Fruit fly (Drosophila melanogaster) whole organism, embryonic: Measurements from ENCODE around the gene CG43251.
A peak's percentile ranks its signal among the peaks of the same experiment; 100 is the strongest.

Experiments used
- Bteb2 ChIP-seq: fragments of 200-800 bp; sonication (Bioruptor generic); optimal IDR thresholded peaks from 2 replicates; lab custom pipeline; 2016; ENCODE audit warnings: missing biosample characterization, missing genetic modification characterization
- CG10209 ChIP-seq: fragments of 200-800 bp; sonication (Bioruptor generic); optimal IDR thresholded peaks from 3 replicates; lab custom pipeline; 2017; ENCODE audit warnings: missing biosample characterization, mild to moderate bottlenecking, missing genetic modification characterization, missing genetic modification reagents
- CG10274 ChIP-seq: fragments of 200-800 bp; sonication (Bioruptor generic); optimal IDR thresholded peaks from 3 replicates; lab custom pipeline; 2017; ENCODE audit warnings: missing biosample characterization, mild to moderate bottlenecking, missing genetic modification characterization
- CG10654 ChIP-seq: fragments of 200-800 bp; sonication (Bioruptor generic); optimal IDR thresholded peaks from 2 replicates; lab custom pipeline; 2016; ENCODE audit warnings: missing biosample characterization, missing genetic modification characterization
- CG10959 ChIP-seq: fragments of 200-800 bp; sonication (Bioruptor generic); IDR thresholded peaks from 2 replicates; pipeline ENCODE4 v1.3.6; 2022; ENCODE audit warnings: missing biosample characterization, missing genetic modification characterization
- CG11093 ChIP-seq: fragments of 200-800 bp; sonication (Bioruptor generic); IDR thresholded peaks from 3 replicates; pipeline ENCODE4 v1.3.6; 2022; ENCODE audit warnings: missing biosample characterization, missing genetic modification characterization
- CG12659 ChIP-seq: fragments of 200-800 bp; sonication (Bioruptor generic); optimal IDR thresholded peaks from 3 replicates; lab custom pipeline; 2017; ENCODE audit warnings: mild to moderate bottlenecking, missing biosample characterization, missing genetic modification reagents, missing genetic modification characterization
- CG13296 ChIP-seq: fragments of 200-800 bp; sonication (Bioruptor generic); optimal IDR thresholded peaks from 3 replicates; lab custom pipeline; 2018; ENCODE audit warnings: missing biosample characterization, mild to moderate bottlenecking, missing genetic modification characterization
- CG14441 ChIP-seq: fragments of 200-800 bp; sonication (Bioruptor generic); IDR thresholded peaks from 2 replicates; pipeline ENCODE4 v1.3.6; 2022; ENCODE audit warnings: missing biosample characterization, missing genetic modification characterization
- CG15011 ChIP-seq: fragments of 200-800 bp; sonication (Bioruptor generic); optimal IDR thresholded peaks from 3 replicates; lab custom pipeline; 2018; ENCODE audit warnings: missing biosample characterization, mild to moderate bottlenecking, missing genetic modification characterization
- CG15269 ChIP-seq: fragments of 200-800 bp; sonication (Bioruptor generic); optimal IDR thresholded peaks from 2 replicates; lab custom pipeline; 2018; ENCODE audit warnings: missing biosample characterization, mild to moderate bottlenecking, missing genetic modification characterization, moderate library complexity
- CG15601 ChIP-seq: fragments of 200-800 bp; sonication (Bioruptor generic); optimal IDR thresholded peaks from 3 replicates; lab custom pipeline; 2019; ENCODE audit warnings: missing biosample characterization, mild to moderate bottlenecking, missing genetic modification characterization, moderate library complexity
- CG1602 ChIP-seq: fragments of 200-800 bp; sonication (Bioruptor generic); optimal IDR thresholded peaks from 3 replicates; lab custom pipeline; 2016; ENCODE audit warnings: missing biosample characterization, missing genetic modification characterization
- CG18011 ChIP-seq: fragments of 200-800 bp; sonication (Bioruptor generic); optimal IDR thresholded peaks from 2 replicates; lab custom pipeline; 2017; ENCODE audit warnings: missing biosample characterization, missing genetic modification characterization, mild to moderate bottlenecking, moderate library complexity, missing genotype
- CG2116 ChIP-seq: fragments of 200-800 bp; sonication (Bioruptor generic); optimal IDR thresholded peaks from 3 replicates; lab custom pipeline; 2018; ENCODE audit warnings: missing biosample characterization, mild to moderate bottlenecking, missing genetic modification characterization
- CG3163 ChIP-seq: fragments of 200-800 bp; sonication (Bioruptor generic); optimal IDR thresholded peaks from 3 replicates; lab custom pipeline; 2016; ENCODE audit warnings: missing biosample characterization, missing genetic modification characterization
- CG3407 ChIP-seq: fragments of 200-800 bp; sonication (Bioruptor generic); optimal IDR thresholded peaks from 2 replicates; lab custom pipeline; 2018; ENCODE audit warnings: missing biosample characterization, mild to moderate bottlenecking, missing genetic modification characterization
- CG34224 ChIP-seq: fragments of 200-800 bp; sonication (Bioruptor generic); IDR thresholded peaks from 3 replicates; pipeline ENCODE4 v1.3.6; 2022; ENCODE audit warnings: missing biosample characterization, missing genetic modification characterization; ENCODE audit not compliant: partially characterized antibody
- CG3838 ChIP-seq: fragments of 200-800 bp; sonication (Bioruptor generic); optimal IDR thresholded peaks from 3 replicates; lab custom pipeline; 2016; ENCODE audit warnings: missing biosample characterization, missing genetic modification characterization
- CG4282 ChIP-seq: fragments of 200-800 bp; sonication (Bioruptor generic); optimal IDR thresholded peaks from 2 replicates; lab custom pipeline; 2016; ENCODE audit warnings: missing biosample characterization, missing genetic modification characterization
- CG4424 ChIP-seq: fragments of 200-800 bp; sonication (Bioruptor generic); optimal IDR thresholded peaks from 3 replicates; lab custom pipeline; 2016; ENCODE audit warnings: missing biosample characterization, missing genetic modification characterization
- CG4617 ChIP-seq: fragments of 200-800 bp; sonication (Bioruptor generic); optimal IDR thresholded peaks from 3 replicates; lab custom pipeline; 2016; ENCODE audit warnings: missing biosample characterization, missing genetic modification characterization, borderline replicate concordance
- CG6254 ChIP-seq: fragments of 200-800 bp; sonication (Bioruptor generic); optimal IDR thresholded peaks from 3 replicates; lab custom pipeline; 2017; ENCODE audit warnings: mild to moderate bottlenecking, missing biosample characterization, missing genetic modification reagents, missing genetic modification characterization
- CG8359 ChIP-seq: fragments of 200-800 bp; sonication (Bioruptor generic); optimal IDR thresholded peaks from 2 replicates; lab custom pipeline; 2017; ENCODE audit warnings: missing biosample characterization, mild to moderate bottlenecking, missing genetic modification characterization, borderline replicate concordance
- CTCF ChIP-seq: fragments of 200-800 bp; sonication (Bioruptor generic); optimal IDR thresholded peaks from 2 replicates; lab custom pipeline; 2017; ENCODE audit warnings: missing biosample characterization, mild to moderate bottlenecking, missing genetic modification characterization, moderate library complexity
- D19B ChIP-seq: fragments of 200-800 bp; sonication (Bioruptor generic); optimal IDR thresholded peaks from 2 replicates; lab custom pipeline; 2017; ENCODE audit warnings: missing biosample characterization, mild to moderate bottlenecking, missing genetic modification characterization
- Dip3 ChIP-seq: fragments of 200-800 bp; sonication (Bioruptor generic); optimal IDR thresholded peaks from 3 replicates; lab custom pipeline; 2016; ENCODE audit warnings: missing biosample characterization, missing genetic modification characterization
- Dref ChIP-seq: fragments of 200-800 bp; sonication (Bioruptor generic); IDR thresholded peaks from 2 replicates; pipeline ENCODE4 v1.3.6; 2022; ENCODE audit warnings: missing biosample characterization, missing genetic modification characterization
- Hr39 ChIP-seq: fragments of >200 bp; optimal IDR thresholded peaks from 2 replicates; lab custom pipeline; 2017
- MBD-R2 ChIP-seq: fragments of 200-800 bp; sonication (Bioruptor generic); IDR thresholded peaks from 2 replicates; pipeline ENCODE4 v1.3.6; 2022; ENCODE audit warnings: missing biosample characterization, missing genetic modification characterization
- NFAT ChIP-seq: fragments of 200-800 bp; sonication (Bioruptor generic); IDR thresholded peaks from 2 replicates; pipeline ENCODE4 v1.3.6; 2022; ENCODE audit warnings: missing biosample characterization, missing genetic modification characterization
- Optix ChIP-seq: fragments of 200-800 bp; sonication (Bioruptor generic); IDR thresholded peaks from 3 replicates; pipeline ENCODE4 v1.3.6; 2022; ENCODE audit warnings: missing biosample characterization, missing genetic modification characterization
- Pdp1 ChIP-seq, 2 experiments: fragments of 200-800 bp; sonication (Bioruptor generic); optimal IDR thresholded peaks; 3 replicates each; lab custom pipeline; 2016; ENCODE audit warnings: missing biosample characterization in 2 of 2, missing genetic modification characterization in 2 of 2, mild to moderate bottlenecking in 1 of 2, moderate library complexity in 1 of 2
- Rfx ChIP-seq: fragments of 200-800 bp; sonication (Bioruptor generic); IDR thresholded peaks from 2 replicates; pipeline ENCODE4 v1.3.6; 2022; ENCODE audit warnings: missing biosample characterization, missing genetic modification characterization
- Vsx1 ChIP-seq: fragments of 200-800 bp; sonication (Bioruptor generic); optimal IDR thresholded peaks from 2 replicates; lab custom pipeline; 2017; ENCODE audit warnings: missing biosample characterization, mild to moderate bottlenecking, missing genetic modification characterization, missing genetic modification reagents
- al ChIP-seq: fragments of 200-800 bp; sonication (Bioruptor generic); IDR thresholded peaks from 2 replicates; pipeline ENCODE4 v1.3.6; 2022; ENCODE audit warnings: missing biosample characterization, missing genetic modification characterization
- ara ChIP-seq: fragments of 200-800 bp; sonication (Bioruptor generic); IDR thresholded peaks from 2 replicates; pipeline ENCODE4 v1.3.6; 2022; ENCODE audit warnings: missing biosample characterization, missing genetic modification characterization
- dmrt11E ChIP-seq: fragments of 200-800 bp; sonication (Bioruptor generic); optimal IDR thresholded peaks from 3 replicates; lab custom pipeline; 2018; ENCODE audit warnings: missing biosample characterization, mild to moderate bottlenecking, missing genetic modification characterization, moderate library complexity
- h ChIP-seq: fragments of >200 bp; optimal IDR thresholded peaks from 2 replicates; lab custom pipeline; 2017
- mirr ChIP-seq: fragments of 200-800 bp; sonication (Bioruptor generic); optimal IDR thresholded peaks from 3 replicates; lab custom pipeline; 2018; ENCODE audit warnings: missing biosample characterization, mild to moderate bottlenecking, missing genetic modification characterization
- phol ChIP-seq: fragments of 200-800 bp; sonication (Bioruptor generic); optimal IDR thresholded peaks from 3 replicates; lab custom pipeline; 2018; ENCODE audit warnings: missing biosample characterization, mild to moderate bottlenecking, missing genetic modification characterization, moderate library complexity
- pnt ChIP-seq: fragments of 200-800 bp; sonication (Bioruptor generic); optimal IDR thresholded peaks from 3 replicates; lab custom pipeline; 2016; ENCODE audit warnings: missing biosample characterization, missing genetic modification characterization
- pzg ChIP-seq: fragments of 200-800 bp; sonication (Bioruptor generic); optimal IDR thresholded peaks from 3 replicates; lab custom pipeline; 2018; ENCODE audit warnings: missing biosample characterization, mild to moderate bottlenecking, missing genetic modification characterization, moderate library complexity
- row ChIP-seq: fragments of 200-800 bp; sonication (Bioruptor generic); IDR thresholded peaks from 3 replicates; pipeline ENCODE4 v1.3.6; 2022; ENCODE audit warnings: missing biosample characterization, missing genetic modification characterization
- schlank ChIP-seq: fragments of 200-800 bp; sonication (Bioruptor generic); optimal IDR thresholded peaks from 2 replicates; lab custom pipeline; 2018; ENCODE audit warnings: missing biosample characterization, mild to moderate bottlenecking, missing genetic modification characterization
- tin ChIP-seq: fragments of 200-800 bp; sonication (Bioruptor generic); optimal IDR thresholded peaks from 3 replicates; lab custom pipeline; 2016; ENCODE audit warnings: missing biosample characterization, missing genetic modification characterization
- trem ChIP-seq: fragments of 200-800 bp; optimal IDR thresholded peaks from 3 replicates; lab custom pipeline; 2019; ENCODE audit warnings: missing biosample characterization, mild to moderate bottlenecking, missing genetic modification characterization, moderate library complexity
- unc-4 ChIP-seq: fragments of 200-800 bp; sonication (Bioruptor generic); IDR thresholded peaks from 2 replicates; pipeline ENCODE4 v1.3.6; 2022; ENCODE audit warnings: missing biosample characterization, missing genetic modification characterization; ENCODE audit not compliant: partially characterized antibody
- wor ChIP-seq: fragments of 200-800 bp; sonication (Bioruptor generic); IDR thresholded peaks from 2 replicates; pipeline ENCODE4 v1.3.6; 2022; ENCODE audit warnings: missing biosample characterization, missing genetic modification characterization
- zfh2 ChIP-seq: fragments of 200-800 bp; sonication (Bioruptor generic); optimal IDR thresholded peaks from 2 replicates; lab custom pipeline; 2016; ENCODE audit warnings: missing biosample characterization, missing genetic modification characterization

Gene CG43251

DNA sequence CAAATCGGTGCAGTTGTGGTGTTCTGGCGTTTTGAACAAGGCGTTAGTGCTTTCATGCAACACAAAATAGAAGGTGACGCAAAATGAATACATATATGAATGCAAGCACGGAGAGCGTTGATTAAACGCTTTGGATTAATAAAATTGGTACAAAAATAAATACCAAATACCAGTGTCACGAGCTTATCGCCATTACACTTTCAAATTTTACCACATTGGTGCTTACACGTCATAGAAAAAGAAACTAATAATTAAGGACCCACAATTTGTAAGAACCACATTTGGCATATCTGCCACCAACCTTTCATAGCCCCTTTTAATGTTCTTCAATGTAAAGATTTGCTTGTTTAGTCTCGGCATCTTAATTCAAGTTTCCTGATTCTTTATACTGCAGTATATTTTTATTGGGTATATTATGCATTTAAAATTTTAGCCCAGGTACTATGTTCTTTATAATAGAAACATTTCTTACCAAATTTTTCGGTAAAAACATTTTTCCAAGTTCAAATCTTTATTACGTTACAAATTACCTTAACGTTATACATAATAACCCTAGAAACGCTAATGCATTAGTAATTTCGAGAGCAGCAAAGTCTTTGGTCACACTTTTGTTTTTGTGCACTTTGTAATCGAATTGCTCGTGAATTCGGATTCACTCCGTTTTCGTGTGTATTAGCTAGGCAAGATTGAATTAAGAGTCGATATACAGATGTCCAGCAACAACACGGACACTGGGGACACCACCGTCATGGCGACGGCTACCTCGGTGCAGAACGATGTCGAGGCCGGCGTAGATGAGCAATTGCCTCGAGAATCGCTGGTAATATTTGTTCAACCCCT is 19.8 kb downstream of the CG43251 start, which contains the start of the genes Pex16 and Pex14 (continued):
- TF ChIP-seq CG15011 (GFP tag; lab: Kevin White, UChicago) = no peak
- peak; percentile 76 for TF ChIP-seq CG14441 (GFP tag; lab: Robert Waterston, UW)
- no peak for TF ChIP-seq CG10959 (GFP tag; lab: Robert Waterston, UW)
- TF ChIP-seq CG10654 (GFP tag; lab: Kevin White, UChicago) = peak; percentile 37
- TF ChIP-seq Vsx1 (GFP tag; lab: Kevin White, UChicago) = no peak
- TF ChIP-seq NFAT (GFP tag; lab: Robert Waterston, UW) = peak; percentile 76
- TF ChIP-seq tin (GFP tag; lab: Kevin White, UChicago) = peak; percentile 78
- TF ChIP-seq CTCF (GFP tag; lab: Kevin White, UChicago) = no peak
- TF ChIP-seq CG3163 (GFP tag; lab: Kevin White, UChicago) = peak; percentile 36
- TF ChIP-seq Pdp1 (GFP tag; optimal IDR thresholded peaks at IDR 0.05; lab: Kevin White, UChicago) = peak; percentile 68 to 82
- peak; percentile 15 for TF ChIP-seq trem
- TF ChIP-seq dmrt11E = peak; percentile 60
- TF ChIP-seq CG4282 (GFP tag; lab: Kevin White, UChicago) = no peak
- peak; percentile 38 for TF ChIP-seq CG10274 (GFP tag; lab: Kevin White, UChicago)
- peak; percentile 45; the same call in 1 of the 3 replicates for TF ChIP-seq CG11093 (GFP tag; lab: Robert Waterston, UW)
- peak; percentile 58 for TF ChIP-seq CG10209 (GFP tag; lab: Kevin White, UChicago)
- no peak for TF ChIP-seq mirr
- peak; percentile 77 for TF ChIP-seq CG1602 (GFP tag; lab: Kevin White, UChicago)
- TF ChIP-seq ara (GFP tag; lab: Robert Waterston, UW) = peak; percentile 37
- peak; percentile 85 for TF ChIP-seq zfh2 (GFP tag; lab: Kevin White, UChicago)
- peak; percentile 53 for TF ChIP-seq D19B (GFP tag; lab: Kevin White, UChicago)
- no peak for TF ChIP-seq CG15601 (tag; lab: Kevin White, UChicago)
- peak; percentile 90 for TF ChIP-seq row
- TF ChIP-seq Hr39 (lab: Kevin White, UChicago) = no peak
- TF ChIP-seq schlank (tag; lab: Kevin White, UChicago) = peak; percentile 27
- TF ChIP-seq CG15269 (tag; lab: Kevin White, UChicago) = peak; percentile 68
- TF ChIP-seq CG13296 = peak; percentile 45
- peak; percentile 69 for TF ChIP-seq Dip3 (GFP tag; lab: Kevin White, UChicago)
- peak; percentile 50 for TF ChIP-seq CG18011 (GFP tag; lab: Kevin White, UChicago)
- TF ChIP-seq Rfx (GFP tag; lab: Robert Waterston, UW) = peak; percentile 85
- peak; percentile 86 for TF ChIP-seq pnt (GFP tag; lab: Kevin White, UChicago)
- TF ChIP-seq CG4617 (GFP tag; lab: Kevin White, UChicago) = peak; percentile 68
- TF ChIP-seq CG12659 (GFP tag; lab: Kevin White, UChicago) = peak; percentile 56
- peak; percentile 47 for TF ChIP-seq CG2116 (GFP tag; lab: Kevin White, UChicago)
- peak; percentile 81 for TF ChIP-seq MBD-R2 (GFP tag; lab: Robert Waterston, UW)
- TF ChIP-seq al (GFP tag; lab: Robert Waterston, UW) = peak; percentile 40; the same call in 1 of the 2 replicates
- no peak for TF ChIP-seq CG3407
- peak; percentile 61 for TF ChIP-seq Bteb2 (GFP tag; lab: Kevin White, UChicago)
- peak; percentile 71 for TF ChIP-seq CG4424 (GFP tag; lab: Kevin White, UChicago)
- no peak for TF ChIP-seq CG6254
- peak; percentile 56 for TF ChIP-seq pzg (GFP tag; lab: Kevin White, UChicago)
- TF ChIP-seq CG3838 (GFP tag; lab: Kevin White, UChicago) = peak; percentile 26
- peak; percentile 80 for TF ChIP-seq phol (tag; lab: Kevin White, UChicago)
- no peak for TF ChIP-seq wor
- TF ChIP-seq Dref = peak; percentile 37
- TF ChIP-seq h (lab: Kevin White, UChicago) = no peak
- TF ChIP-seq CG34224 (GFP tag; lab: Robert Waterston, UW) = no peak
- peak; percentile 55; the same call in 1 of the 3 replicates for TF ChIP-seq Optix (GFP tag; lab: Robert Waterston, UW)
- TF ChIP-seq CG8359 (GFP tag; lab: Kevin White, UChicago) = no peak
- 0 out of 2 replicates have a peak, but pooled peaks have one; percentile 13 for TF ChIP-seq unc-4 (GFP tag; lab: Robert Waterston, UW)
